Worm (Caenorhabditis elegans): ENCODE results near the gene C06E1.9.
A peak's percentile ranks its signal among the peaks of the same experiment; 100 is the strongest.

Gene C06E1.9

ce11 chrIII:8570289-8570688 lies 39.3 kb downstream of the C06E1.9 start (continued):
- TF ChIP-seq mab-9 (GFP tag; IDR thresholded peaks at IDR 0.05), result no peak

ce11 chrIII:8564372-8564771 lies 45.2 kb downstream of the C06E1.9 start:
- TF ChIP-seq ztf-4 (tag; optimal IDR thresholded peaks at IDR 0.05) (no peak), ceh-8 (GFP tag; optimal IDR thresholded peaks at IDR 0.05) (no peak), ceh-90 (tag; optimal IDR thresholded peaks at IDR 0.05) (no peak), sptf-1 (tag; optimal IDR thresholded peaks at IDR 0.05) (no peak), blmp-1 (tag; optimal IDR thresholded peaks at IDR 0.05) (peak; percentile 67), nhr-77 (tag; optimal IDR thresholded peaks at IDR 0.05) (no peak), hlh-17 (GFP tag; optimal IDR thresholded peaks at IDR 0.05; ENCODE audit: borderline replicate concordance) (no peak), ces-1 (GFP tag; optimal IDR thresholded peaks at IDR 0.05) (no peak), swsn-7 (tag; optimal IDR thresholded peaks at IDR 0.05) (no peak), pag-3 (tag; optimal IDR thresholded peaks at IDR 0.05; ENCODE audit: borderline replicate concordance, insufficient read depth) (no peak), nhr-28 (tag; optimal IDR thresholded peaks at IDR 0.05) (no peak), snu-23 (GFP tag; optimal IDR thresholded peaks at IDR 0.05) (no peak), efl-1 (optimal IDR thresholded peaks at IDR 0.05) (no peak), efl-1 (GFP tag; optimal IDR thresholded peaks at IDR 0.05 in 1 of 2) (peak in 1 of 2 experiments; percentile 71), lin-13 (GFP tag; optimal IDR thresholded peaks at IDR 0.05) (no peak), zag-1 (tag; optimal IDR thresholded peaks at IDR 0.05) (no peak), lin-14 (GFP tag; optimal IDR thresholded peaks at IDR 0.05) (no peak), lsy-2 (tag; optimal IDR thresholded peaks at IDR 0.05) (no peak), nhr-19 (GFP tag; conservative IDR thresholded peaks at IDR 0.05) (no peak)

ce11 chrIII:8560836-8561235 lies 48.7 kb downstream of the C06E1.9 start, which contains the start of gene acdh-6:
TSS of gene acdh-6 (plus strand) at chrIII:8561136.
- no peak for TF ChIP-seq tbx-2 (tag; optimal IDR thresholded peaks at IDR 0.05)
- TF ChIP-seq snpc-4 (tag; optimal IDR thresholded peaks at IDR 0.05), result no peak
- no peak for TF ChIP-seq ceh-88 (GFP tag; IDR thresholded peaks at IDR 0.05)
- no peak for TF ChIP-seq fkh-8 (tag; optimal IDR thresholded peaks at IDR 0.05)
- no peak for TF ChIP-seq skn-1 (tag; optimal IDR thresholded peaks at IDR 0.05)
- no peak for TF ChIP-seq aha-1 (tag; optimal IDR thresholded peaks at IDR 0.05)
- no peak for TF ChIP-seq lir-3 (tag; optimal IDR thresholded peaks at IDR 0.05; ENCODE audit: poor library complexity)
- no peak for TF ChIP-seq C04F5.9 (tag; optimal IDR thresholded peaks at IDR 0.05)
- TF ChIP-seq nhr-90 (tag; optimal IDR thresholded peaks at IDR 0.05; ENCODE audit: poor library complexity), result no peak

ce11 chrIII:8560398-8560797 lies 49.2 kb downstream of the C06E1.9 start:
- no peak for TF ChIP-seq ets-5 (GFP tag; IDR thresholded peaks at IDR 0.05)
- no peak for TF ChIP-seq nhr-20 (tag; optimal IDR thresholded peaks at IDR 0.05)
- no peak for TF ChIP-seq elt-2 (tag; optimal IDR thresholded peaks at IDR 0.05)

- TF ChIP-seq sptf-1 (tag; optimal IDR thresholded peaks at IDR 0.05), result no peak
- no peak for TF ChIP-seq snpc-4 (tag; optimal IDR thresholded peaks at IDR 0.05)
- TF ChIP-seq hpl-2 (GFP tag; optimal IDR thresholded peaks at IDR 0.05), result no peak
- no peak for TF ChIP-seq lin-39 (tag; optimal IDR thresholded peaks at IDR 0.05)
- no peak for TF ChIP-seq mep-1 (tag; optimal IDR thresholded peaks at IDR 0.05)
- TF ChIP-seq aly-2 (tag; optimal IDR thresholded peaks at IDR 0.05), result peak; percentile 1
- TF ChIP-seq fkh-8 (tag; optimal IDR thresholded peaks at IDR 0.05), result no peak
- no peak for TF ChIP-seq ztf-11 (tag; optimal IDR thresholded peaks at IDR 0.05)
- no peak for TF ChIP-seq mef-2 (tag; optimal IDR thresholded peaks at IDR 0.05)
- TF ChIP-seq xbp-1 (tag; optimal IDR thresholded peaks at IDR 0.05), result peak; percentile 44
- TF ChIP-seq egl-13 (tag; optimal IDR thresholded peaks at IDR 0.05), result no peak
- peak; percentile 76 for TF ChIP-seq nhr-71 (tag; optimal IDR thresholded peaks at IDR 0.05)
- TF ChIP-seq nhr-237 (tag; optimal IDR thresholded peaks at IDR 0.05), result no peak
- TF ChIP-seq jun-1 (tag; optimal IDR thresholded peaks at IDR 0.05), result no peak
- no peak for TF ChIP-seq tlp-1 (tag; optimal IDR thresholded peaks at IDR 0.05)
- TF ChIP-seq ceh-63 (GFP tag; optimal IDR thresholded peaks at IDR 0.05), result no peak
- peak; percentile 9 for TF ChIP-seq irx-1 (tag; optimal IDR thresholded peaks at IDR 0.05)
- TF ChIP-seq swsn-7 (tag; optimal IDR thresholded peaks at IDR 0.05), result peak; percentile 46
- peak; percentile 40 to 50 for TF ChIP-seq lin-35 (GFP tag; optimal IDR thresholded peaks at IDR 0.05)
- no peak for TF ChIP-seq hlh-17 (GFP tag; optimal IDR thresholded peaks at IDR 0.05; ENCODE audit: borderline replicate concordance)
- peak; percentile 50 to 71 for TF ChIP-seq lsy-2 (tag; optimal IDR thresholded peaks at IDR 0.05)
Observed at ce11 chrIII:8556836-8557385, 52.7 kb downstream of the C06E1.9 start, which contains the start of gene C02D5.2. TSS of gene C02D5.2 (plus strand) at chrIII:8557335.

Measured in whole organism, L1 larva.